Fruit fly (Drosophila melanogaster) whole organism, wandering third instar larva: ENCODE results near the gene Atg18a.

Source experiments
- Abd-B ChIP-seq: fragments of >200 bp; optimal IDR thresholded peaks from 2 replicates; lab custom pipeline; 2017; ENCODE audit warnings: missing biosample characterization, missing genetic modification characterization
- CG32264 ChIP-seq: fragments of 200-800 bp; sonication (Bioruptor generic); optimal IDR thresholded peaks from 2 replicates; lab custom pipeline; 2016; ENCODE audit warnings: missing biosample characterization, missing genetic modification characterization
- CG9705 ChIP-seq: fragments of 200-800 bp; sonication (Bioruptor generic); optimal IDR thresholded peaks from 2 replicates; lab custom pipeline; 2018; ENCODE audit warnings: missing biosample characterization, mild to moderate bottlenecking, missing genetic modification characterization
- CrebA ChIP-seq: fragments of 200-800 bp; sonication (Bioruptor generic); optimal IDR thresholded peaks from 2 replicates; lab custom pipeline; 2016; ENCODE audit warnings: missing biosample characterization, mild to moderate bottlenecking, missing genetic modification characterization, borderline replicate concordance
- Dfd ChIP-seq: fragments of >200 bp; optimal IDR thresholded peaks from 2 replicates; lab custom pipeline; 2017; ENCODE audit warnings: missing biosample characterization, missing genetic modification characterization
- Dif ChIP-seq: fragments of 200-275, 200-300 bp; sonication (Bioruptor generic); optimal IDR thresholded peaks from 2 replicates; lab custom pipeline; 2018; ENCODE audit warnings: missing biosample characterization, missing genetic modification characterization; ENCODE audit not compliant: partially characterized antibody
- GATAd ChIP-seq: sonication (Bioruptor generic); optimal IDR thresholded peaks from 2 replicates; lab custom pipeline; 2016; ENCODE audit warnings: missing biosample characterization, missing genetic modification characterization
- HLH106 ChIP-seq: fragments of 200-800 bp; optimal IDR thresholded peaks from 3 replicates; lab custom pipeline; 2019; ENCODE audit warnings: missing biosample characterization, mild to moderate bottlenecking, missing genetic modification characterization, moderate library complexity
- Hnf4 ChIP-seq: fragments of 200-800 bp; sonication (Bioruptor generic); optimal IDR thresholded peaks from 2 replicates; lab custom pipeline; 2016; ENCODE audit warnings: missing biosample characterization, mild to moderate bottlenecking, missing genetic modification characterization
- Hr78 ChIP-seq: fragments of >200 bp; optimal IDR thresholded peaks from 2 replicates; lab custom pipeline; 2017; ENCODE audit warnings: missing biosample characterization, missing genetic modification characterization
- Hr83 ChIP-seq: fragments of 200-300 bp; sonication (Bioruptor generic); optimal IDR thresholded peaks from 2 replicates; lab custom pipeline; 2016; ENCODE audit warnings: missing biosample characterization, mild to moderate bottlenecking, missing genetic modification characterization, moderate library complexity; ENCODE audit not compliant: poor library complexity, severe bottlenecking
- Jra ChIP-seq: sonication (Bioruptor generic); optimal IDR thresholded peaks from 2 replicates; lab custom pipeline; 2016; ENCODE audit warnings: missing biosample characterization, missing genetic modification characterization
- Mio ChIP-seq: sonication (Bioruptor generic); optimal IDR thresholded peaks from 2 replicates; lab custom pipeline; 2016; ENCODE audit warnings: missing biosample characterization, missing genetic modification characterization
- Myc ChIP-seq: fragments of >200 bp; optimal IDR thresholded peaks from 2 replicates; lab custom pipeline; 2017
- N ChIP-seq: fragments of >200 bp; optimal IDR thresholded peaks from 2 replicates; lab custom pipeline; 2018; ENCODE audit warnings: missing biosample characterization, missing external identifiers, missing genetic modification characterization
- OdsH ChIP-seq: fragments of 200-800 bp; sonication (Bioruptor generic); optimal IDR thresholded peaks from 2 replicates; lab custom pipeline; 2016; ENCODE audit warnings: missing biosample characterization, mild to moderate bottlenecking, missing genetic modification characterization
- Rel ChIP-seq, 2 experiments: fragments of 200-800 bp; sonication (Bioruptor generic) in 1 of 2; optimal IDR thresholded peaks; 2 replicates in 1 of 2; 3 replicates in 1 of 2; lab custom pipeline; 2016 to 2019; ENCODE audit warnings: mild to moderate bottlenecking in 2 of 2, missing biosample characterization in 2 of 2, missing genetic modification characterization in 2 of 2, moderate library complexity in 1 of 2
- Sp1 ChIP-seq: fragments of 200-800 bp; sonication (Bioruptor generic); optimal IDR thresholded peaks from 3 replicates; lab custom pipeline; 2019; ENCODE audit warnings: missing biosample characterization, mild to moderate bottlenecking, missing genetic modification characterization, moderate library complexity
- Vsx2 ChIP-seq: fragments of 200-300, 225-300 bp; sonication (Bioruptor generic); optimal IDR thresholded peaks from 2 replicates; lab custom pipeline; 2018; ENCODE audit warnings: missing biosample characterization, missing genetic modification characterization; ENCODE audit not compliant: partially characterized antibody
- br ChIP-seq: fragments of 200-800 bp; sonication (Bioruptor generic); optimal IDR thresholded peaks from 2 replicates; lab custom pipeline; 2016; ENCODE audit warnings: missing biosample characterization, missing genetic modification characterization
- brk ChIP-seq: fragments of 200-800 bp; sonication (Bioruptor generic); optimal IDR thresholded peaks from 2 replicates; lab custom pipeline; 2016; ENCODE audit warnings: missing biosample characterization, mild to moderate bottlenecking, missing genetic modification characterization
- dl ChIP-seq, 2 experiments: fragments of 175-275, 200-275 bp in 1 of 2; fragments of 200-275 bp in 1 of 2; sonication (Bioruptor generic); optimal IDR thresholded peaks; lab custom pipeline; 2018; ENCODE audit warnings: mild to moderate bottlenecking in 2 of 2, missing biosample characterization in 2 of 2, missing genetic modification characterization in 2 of 2, moderate library complexity in 2 of 2; ENCODE audit not compliant: partially characterized antibody in 2 of 2, insufficient read depth in 1 of 2
- dmrt93B ChIP-seq: fragments of 200-800 bp; sonication (Bioruptor generic); optimal IDR thresholded peaks from 2 replicates; lab custom pipeline; 2018; ENCODE audit warnings: missing biosample characterization, mild to moderate bottlenecking, missing genetic modification characterization
- dsf ChIP-seq: sonication (Bioruptor generic); optimal IDR thresholded peaks from 2 replicates; lab custom pipeline; 2016; ENCODE audit warnings: missing biosample characterization, missing genetic modification characterization, borderline replicate concordance
- ey ChIP-seq: fragments of 200-800 bp; sonication (Bioruptor generic); optimal IDR thresholded peaks from 2 replicates; lab custom pipeline; 2016; ENCODE audit warnings: missing biosample characterization, missing genetic modification characterization
- foxo ChIP-seq, 2 experiments: fragments of 200-800 bp; sonication (Bioruptor generic); optimal IDR thresholded peaks; 2 replicates in 1 of 2; 3 replicates in 1 of 2; lab custom pipeline; 2016 to 2017; ENCODE audit warnings: missing biosample characterization in 2 of 2, missing genetic modification characterization in 2 of 2
- fru ChIP-seq: fragments of 200-800 bp; sonication (Bioruptor generic); optimal IDR thresholded peaks from 3 replicates; lab custom pipeline; 2016; ENCODE audit warnings: missing biosample characterization, mild to moderate bottlenecking, missing genetic modification characterization
- h ChIP-seq: fragments of 200-800 bp; sonication (Bioruptor generic); optimal IDR thresholded peaks from 3 replicates; lab custom pipeline; 2016; ENCODE audit warnings: missing biosample characterization, mild to moderate bottlenecking, missing genetic modification characterization
- jim ChIP-seq: fragments of 175-275, 200-325 bp; sonication (Bioruptor generic); optimal IDR thresholded peaks from 2 replicates; lab custom pipeline; 2016; ENCODE audit warnings: missing biosample characterization, mild to moderate bottlenecking, missing genetic modification characterization
- lola ChIP-seq: fragments of >200 bp; optimal IDR thresholded peaks from 2 replicates; lab custom pipeline; 2017; ENCODE audit warnings: missing biosample characterization, missing genetic modification characterization
- pan ChIP-seq: fragments of >200 bp; optimal IDR thresholded peaks from 2 replicates; lab custom pipeline; 2017
- psq ChIP-seq: fragments of 200-800 bp; sonication (Bioruptor generic); optimal IDR thresholded peaks from 3 replicates; lab custom pipeline; 2017; ENCODE audit warnings: missing biosample characterization, mild to moderate bottlenecking, missing genetic modification characterization, moderate library complexity
- rgr ChIP-seq: fragments of 200-800 bp; sonication (Bioruptor generic); optimal IDR thresholded peaks from 3 replicates; lab custom pipeline; 2016; ENCODE audit warnings: missing biosample characterization, mild to moderate bottlenecking, missing genetic modification characterization
- sage ChIP-seq: fragments of 200-800 bp; sonication (Bioruptor generic); optimal IDR thresholded peaks from 2 replicates; lab custom pipeline; 2016; ENCODE audit warnings: missing biosample characterization, mild to moderate bottlenecking, missing genetic modification characterization
- sv ChIP-seq: fragments of 200-800 bp; sonication (Bioruptor generic); optimal IDR thresholded peaks from 3 replicates; lab custom pipeline; 2016; ENCODE audit warnings: missing biosample characterization, missing genetic modification characterization
- tai ChIP-seq: sonication (Bioruptor generic); optimal IDR thresholded peaks from 2 replicates; lab custom pipeline; 2016; ENCODE audit warnings: missing biosample characterization, missing genetic modification characterization
- usp ChIP-seq: fragments of >200 bp; optimal IDR thresholded peaks from 2 replicates; lab custom pipeline; 2017; ENCODE audit warnings: missing biosample characterization, missing genetic modification characterization
- woc ChIP-seq: sonication (Bioruptor generic); optimal IDR thresholded peaks from 2 replicates; lab custom pipeline; 2016; ENCODE audit warnings: missing biosample characterization, mild to moderate bottlenecking, missing genetic modification characterization

Atg18a gene

DNA sequence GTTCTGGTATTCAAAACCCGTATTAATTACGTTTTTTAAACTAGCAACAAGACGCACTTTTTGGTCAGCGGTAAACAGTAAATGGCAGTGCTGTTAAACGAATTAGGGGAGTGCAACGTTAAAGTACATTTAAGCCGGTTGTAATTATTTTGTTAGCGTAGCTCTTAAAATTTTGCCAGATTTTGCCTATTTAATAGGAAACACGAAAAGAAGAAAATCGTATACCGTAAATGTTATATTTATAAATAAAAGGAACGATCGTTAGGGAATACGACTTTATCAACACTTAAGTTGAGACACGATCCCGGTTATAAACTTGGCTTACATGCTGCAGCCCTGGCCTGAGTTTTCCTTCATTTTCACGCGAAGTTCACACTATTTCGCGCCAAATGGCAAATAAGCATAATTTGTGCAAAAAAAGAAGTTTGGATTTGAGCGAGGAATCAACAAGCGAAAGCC, 49.2 kb upstream of the Atg18a start, which contains the start of the genes Setx and mus301 (continued):
- no peak for TF ChIP-seq Vsx2

DNA sequence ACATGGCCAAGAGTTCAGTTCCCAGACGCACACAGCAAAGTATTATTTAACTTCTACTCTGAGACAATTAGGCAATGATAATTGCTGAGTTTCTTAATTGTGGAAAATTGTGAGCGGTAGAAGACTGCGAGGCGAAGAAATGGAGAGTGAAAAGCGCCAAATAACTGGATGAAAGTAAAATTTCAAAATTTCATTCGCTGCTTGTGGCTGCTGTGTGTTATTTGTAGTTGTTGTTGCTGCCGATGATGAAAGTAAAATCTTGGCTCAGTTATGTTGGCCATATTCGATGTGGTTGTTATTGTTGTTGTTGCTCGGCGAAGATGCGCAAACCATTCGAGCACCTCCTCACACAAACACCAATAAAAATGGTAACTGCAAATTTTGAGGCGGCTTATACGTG, 36.4 kb upstream of the Atg18a start:
- no peak for TF ChIP-seq N
- no peak for TF ChIP-seq Dif (GFP tag; lab: Kevin White, UChicago)
- no peak for TF ChIP-seq jim (GFP tag; lab: Kevin White, UChicago)
- no peak for TF ChIP-seq Jra (GFP tag; lab: Kevin White, UChicago)
- TF ChIP-seq dl (GFP tag; optimal IDR thresholded peaks at IDR 0.05; lab: Kevin White, UChicago; ENCODE audit: insufficient read depth in 1 of 2, partially characterized antibody in 2 of 2) = no peak
- no peak for TF ChIP-seq rgr

DNA sequence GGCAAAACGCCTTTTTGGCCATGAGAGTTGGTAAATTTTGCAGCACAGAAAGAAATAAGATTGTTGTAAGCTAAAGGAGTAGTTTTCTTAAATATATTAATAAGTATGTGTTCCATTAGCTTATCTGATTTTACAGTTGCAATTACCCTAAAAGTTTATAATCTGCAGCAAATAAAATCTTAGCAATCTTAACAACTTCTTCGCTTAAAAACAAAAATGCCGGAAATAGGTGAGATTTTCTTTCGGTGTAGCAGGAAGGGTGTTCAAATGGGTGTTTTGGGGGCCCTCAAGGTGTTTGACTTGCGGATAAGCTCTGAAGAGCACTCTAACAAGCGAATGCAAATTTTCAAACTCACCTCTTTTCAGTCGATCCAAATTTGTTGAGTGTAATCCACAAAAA, 35.8 kb upstream of the Atg18a start:
- peak; percentile 23 for TF ChIP-seq HLH106 (tag; lab: Kevin White, UChicago)
- TF ChIP-seq rgr = no peak

DNA sequence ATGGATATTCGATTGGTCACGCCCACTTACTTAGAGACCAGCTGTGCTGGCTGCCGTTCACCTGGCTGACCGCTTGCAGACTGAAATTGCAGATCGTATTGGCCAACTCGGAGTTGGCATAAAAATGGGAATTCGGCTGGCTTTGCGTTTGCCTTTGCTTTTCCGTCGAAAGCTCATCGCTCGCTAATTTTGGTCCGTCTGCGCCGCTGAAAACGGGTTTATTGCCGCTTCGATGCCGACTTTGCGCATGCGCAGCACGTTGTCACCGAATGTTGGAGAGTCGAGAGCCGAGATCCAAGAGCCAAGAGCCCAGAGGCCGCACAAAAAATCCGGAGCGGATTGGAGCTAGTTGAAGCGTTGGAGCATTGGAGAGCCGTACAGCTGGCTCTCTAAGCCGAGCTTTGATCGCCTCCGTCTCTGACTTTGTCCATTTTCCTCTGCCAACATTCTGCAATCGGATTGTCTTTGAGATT, 34.9 kb upstream of the Atg18a start, which contains the start of gene CG13676:
Gene CG13676, minus strand, starts transcription at position 87 of the 473 bp plus-strand sequence.
- no peak for TF ChIP-seq dmrt93B (GFP tag; lab: Kevin White, UChicago)
- TF ChIP-seq OdsH = no peak
- no peak for TF ChIP-seq Hnf4 (GFP tag; lab: Kevin White, UChicago)
- no peak for TF ChIP-seq CG9705
- peak; percentile 44 for TF ChIP-seq Dif (GFP tag; lab: Kevin White, UChicago)
- peak; percentile 6 for TF ChIP-seq Sp1 (GFP tag; lab: Kevin White, UChicago)
- no peak for TF ChIP-seq Dfd
- no peak for TF ChIP-seq Mio (GFP tag; lab: Kevin White, UChicago)
- TF ChIP-seq Vsx2 = peak; percentile 67
- no peak for TF ChIP-seq brk (GFP tag; lab: Kevin White, UChicago)
- TF ChIP-seq dsf = no peak
- TF ChIP-seq foxo (GFP tag; optimal IDR thresholded peaks at IDR 0.05; lab: Kevin White, UChicago) = no peak
- no peak for TF ChIP-seq woc (GFP tag; lab: Kevin White, UChicago)
- no peak for TF ChIP-seq sage (GFP tag; lab: Kevin White, UChicago)
- TF ChIP-seq fru = no peak
- TF ChIP-seq Jra (GFP tag; lab: Kevin White, UChicago) = no peak
- TF ChIP-seq CG32264 (GFP tag; lab: Kevin White, UChicago) = no peak
- TF ChIP-seq br (GFP tag; lab: Kevin White, UChicago) = no peak
- no peak for TF ChIP-seq Myc
- TF ChIP-seq pan (lab: Kevin White, UChicago) = no peak
- peak; percentile 76 for TF ChIP-seq Rel (GFP tag; optimal IDR thresholded peaks at IDR 0.05; lab: Kevin White, UChicago)
- TF ChIP-seq Rel (tag; optimal IDR thresholded peaks at IDR 0.05; lab: Kevin White, UChicago) = no peak
- TF ChIP-seq lola = no peak
- no peak for TF ChIP-seq Hr83 (GFP tag; lab: Kevin White, UChicago)
- no peak for TF ChIP-seq rgr
- no peak for TF ChIP-seq sv (GFP tag; lab: Kevin White, UChicago)
- TF ChIP-seq dl (GFP tag; optimal IDR thresholded peaks at IDR 0.05; lab: Kevin White, UChicago; ENCODE audit: insufficient read depth in 1 of 2, partially characterized antibody in 2 of 2) = peak; percentile 79 to 83
- TF ChIP-seq N = no peak
- no peak for TF ChIP-seq tai (GFP tag; lab: Kevin White, UChicago)
- no peak for TF ChIP-seq h (GFP tag; lab: Kevin White, UChicago)
- no peak for TF ChIP-seq ey (GFP tag; lab: Kevin White, UChicago)
- no peak for TF ChIP-seq psq
- peak; percentile 20 for TF ChIP-seq CrebA (GFP tag; lab: Kevin White, UChicago)
- TF ChIP-seq GATAd (GFP tag; lab: Kevin White, UChicago) = no peak
- no peak for TF ChIP-seq Abd-B (GFP tag; lab: Kevin White, UChicago)
- no peak for TF ChIP-seq Hr78 (GFP tag; lab: Kevin White, UChicago)
- TF ChIP-seq jim (GFP tag; lab: Kevin White, UChicago) = no peak
- TF ChIP-seq HLH106 (tag; lab: Kevin White, UChicago) = no peak
- no peak for TF ChIP-seq usp (GFP tag; lab: Kevin White, UChicago)
